Worm (Caenorhabditis elegans) whole organism, L3 larva: ENCODE results near the gene mrpl-41.
A peak's percentile ranks its signal among the peaks of the same experiment; 100 is the strongest.

ENCODE experiments used
- R02D3.7 ChIP-seq: fragments of 150-350 bp; optimal IDR thresholded peaks from 2 replicates; lab custom pipeline; 2014; ENCODE audit warnings: missing biosample characterization, missing genetic modification characterization
- ZK546.5 ChIP-seq: sonication (generic microtip); optimal IDR thresholded peaks from 2 replicates; lab custom pipeline; 2017; ENCODE audit warnings: missing biosample characterization, missing genetic modification characterization
- aly-2 ChIP-seq: fragments of 150-350 bp; optimal IDR thresholded peaks from 2 replicates; lab custom pipeline; 2014; ENCODE audit warnings: missing biosample characterization, missing genetic modification characterization
- ama-1 ChIP-seq: fragments of 150-350 bp; optimal IDR thresholded peaks from 2 replicates; lab custom pipeline; 2018
- ceh-16 ChIP-seq: sonication (generic microtip); optimal IDR thresholded peaks from 2 replicates; lab custom pipeline; 2017; ENCODE audit warnings: missing biosample characterization, missing genetic modification characterization
- ceh-82 ChIP-seq: fragments of 150-350 bp; optimal IDR thresholded peaks from 2 replicates; lab custom pipeline; 2014; ENCODE audit warnings: missing biosample characterization, missing genetic modification characterization
- ceh-9 ChIP-seq: sonication (generic microtip); optimal IDR thresholded peaks from 2 replicates; lab custom pipeline; 2018; ENCODE audit warnings: missing biosample characterization, missing genetic modification characterization
- daf-12 ChIP-seq: fragments of 150-350 bp; optimal IDR thresholded peaks from 2 replicates; lab custom pipeline; 2014; ENCODE audit warnings: missing biosample characterization, missing genetic modification reagents, missing genetic modification characterization
- egl-27 ChIP-seq: sonication (generic microtip); optimal IDR thresholded peaks from 4 replicates; lab custom pipeline; 2017; ENCODE audit warnings: missing biosample characterization, missing genetic modification reagents, missing genetic modification characterization
- elt-1 ChIP-seq: fragments of 150-350 bp; optimal IDR thresholded peaks from 2 replicates; lab custom pipeline; 2014; ENCODE audit warnings: missing biosample characterization, missing genetic modification characterization
- elt-2 ChIP-seq: sonication (generic microtip); optimal IDR thresholded peaks from 2 replicates; lab custom pipeline; 2016; ENCODE audit warnings: missing genetic modification reagents, mild to moderate bottlenecking, missing genetic modification characterization, missing compliant biosample characterization
- eor-1 ChIP-seq, 2 experiments: fragments of 150-350 bp; optimal IDR thresholded peaks; 2 replicates each; lab custom pipeline; 2014 to 2018; ENCODE audit warnings: missing biosample characterization in 2 of 2, missing genetic modification characterization in 2 of 2
- fkh-10 ChIP-seq: sonication (generic microtip); optimal IDR thresholded peaks from 2 replicates; lab custom pipeline; 2017; ENCODE audit warnings: missing biosample characterization, missing genetic modification reagents, missing genetic modification characterization
- fkh-2 ChIP-seq: fragments of 150-350 bp; optimal IDR thresholded peaks from 2 replicates; lab custom pipeline; 2014; ENCODE audit warnings: missing biosample characterization, missing genetic modification reagents, missing genetic modification characterization
- fos-1 ChIP-seq: fragments of 150-350 bp; optimal IDR thresholded peaks from 2 replicates; lab custom pipeline; 2014; ENCODE audit warnings: missing biosample characterization, missing genetic modification characterization
- hmg-11 ChIP-seq: sonication (generic microtip); optimal IDR thresholded peaks from 2 replicates; lab custom pipeline; 2016; ENCODE audit warnings: missing genetic modification characterization, missing compliant biosample characterization
- jun-1 ChIP-seq: fragments of 150-350 bp; optimal IDR thresholded peaks from 2 replicates; lab custom pipeline; 2014; ENCODE audit warnings: missing biosample characterization, missing genetic modification reagents, missing genetic modification characterization
- lin-15B ChIP-seq: fragments of 150-350 bp; optimal IDR thresholded peaks from 2 replicates; lab custom pipeline; 2014; ENCODE audit warnings: missing biosample characterization, missing genetic modification characterization
- lsy-12 ChIP-seq: sonication (generic microtip); optimal IDR thresholded peaks from 2 replicates; lab custom pipeline; 2016; ENCODE audit warnings: mild to moderate bottlenecking, missing genetic modification characterization, missing compliant biosample characterization
- mdl-1 ChIP-seq: fragments of 150-350 bp; optimal IDR thresholded peaks from 2 replicates; lab custom pipeline; 2014; ENCODE audit warnings: missing biosample characterization, missing genetic modification characterization
- mml-1 ChIP-seq: fragments of 150-350 bp; sonication (generic microtip); optimal IDR thresholded peaks from 3 replicates; lab custom pipeline; 2014; ENCODE audit warnings: missing biosample characterization, missing genetic modification characterization
- nfya-1 ChIP-seq: sonication (generic microtip); optimal IDR thresholded peaks from 2 replicates; lab custom pipeline; 2017; ENCODE audit warnings: missing genetic modification characterization, mild to moderate bottlenecking, missing compliant biosample characterization, antibody characterized with exemption, moderate library complexity; ENCODE audit not compliant: insufficient read depth
- nhr-11 ChIP-seq: fragments of 150-350 bp; optimal IDR thresholded peaks from 2 replicates; lab custom pipeline; 2014; ENCODE audit warnings: missing biosample characterization, missing genetic modification characterization
- nhr-12 ChIP-seq: fragments of 150-350 bp; optimal IDR thresholded peaks from 2 replicates; lab custom pipeline; 2014; ENCODE audit warnings: missing biosample characterization, missing genetic modification characterization
- nhr-23 ChIP-seq: fragments of 150-350 bp; optimal IDR thresholded peaks from 2 replicates; lab custom pipeline; 2014; ENCODE audit warnings: missing biosample characterization, missing genetic modification reagents, missing genetic modification characterization
- nhr-237 ChIP-seq: fragments of 150-350 bp; optimal IDR thresholded peaks from 2 replicates; lab custom pipeline; 2014; ENCODE audit warnings: missing biosample characterization, missing genetic modification characterization
- nhr-25 ChIP-seq: sonication (generic microtip); optimal IDR thresholded peaks from 2 replicates; lab custom pipeline; 2017; ENCODE audit warnings: missing biosample characterization, missing genetic modification characterization
- nhr-28 ChIP-seq: fragments of 150-350 bp; optimal IDR thresholded peaks from 2 replicates; lab custom pipeline; 2014; ENCODE audit warnings: missing biosample characterization, missing genetic modification characterization
- nhr-43 ChIP-seq: sonication (generic microtip); optimal IDR thresholded peaks from 2 replicates; lab custom pipeline; 2016; ENCODE audit warnings: mild to moderate bottlenecking, missing genetic modification characterization, missing compliant biosample characterization; ENCODE audit not compliant: poor library complexity, severe bottlenecking
- nhr-67 ChIP-seq: fragments of 150-350 bp; optimal IDR thresholded peaks from 2 replicates; lab custom pipeline; 2014; ENCODE audit warnings: missing biosample characterization, missing genetic modification characterization
- nhr-76 ChIP-seq: fragments of 150-350 bp; sonication (generic microtip); optimal IDR thresholded peaks from 5 replicates; lab custom pipeline; 2014; ENCODE audit warnings: missing biosample characterization, missing genetic modification characterization
- nhr-77 ChIP-seq: fragments of 150-350 bp; optimal IDR thresholded peaks from 2 replicates; lab custom pipeline; 2014; ENCODE audit warnings: missing biosample characterization, missing genetic modification characterization
- pqm-1 ChIP-seq: fragments of 150-350 bp; optimal IDR thresholded peaks from 2 replicates; lab custom pipeline; 2017; ENCODE audit warnings: missing biosample characterization, missing genetic modification characterization, inconsistent platforms
- sea-2 ChIP-seq: fragments of 150-350 bp; sonication (generic microtip); optimal IDR thresholded peaks from 4 replicates; lab custom pipeline; 2014; ENCODE audit warnings: missing biosample characterization, missing genetic modification reagents, missing genetic modification characterization
- skn-1 ChIP-seq: fragments of 150-350 bp; optimal IDR thresholded peaks from 2 replicates; lab custom pipeline; 2014; ENCODE audit warnings: missing biosample characterization, missing genetic modification characterization
- snpc-4 ChIP-seq: fragments of 150-350 bp; optimal IDR thresholded peaks from 2 replicates; lab custom pipeline; 2014; ENCODE audit warnings: missing biosample characterization, missing genetic modification characterization
- tbx-2 ChIP-seq: sonication (generic microtip); optimal IDR thresholded peaks from 2 replicates; lab custom pipeline; 2016; ENCODE audit warnings: mild to moderate bottlenecking, missing genetic modification characterization, missing compliant biosample characterization
- unc-39 ChIP-seq: sonication (generic microtip); optimal IDR thresholded peaks from 4 replicates; lab custom pipeline; 2017; ENCODE audit warnings: missing biosample characterization, missing genetic modification characterization
- unc-62 ChIP-seq: fragments of 150-350 bp; sonication (generic microtip); optimal IDR thresholded peaks from 4 replicates; lab custom pipeline; 2014; ENCODE audit warnings: missing biosample characterization, missing genetic modification reagents, missing genetic modification characterization
- zag-1 ChIP-seq: fragments of 150-350 bp; optimal IDR thresholded peaks from 2 replicates; lab custom pipeline; 2014; ENCODE audit warnings: missing biosample characterization, missing genetic modification characterization
- ztf-11 ChIP-seq: fragments of 150-350 bp; optimal IDR thresholded peaks from 2 replicates; lab custom pipeline; 2014; ENCODE audit warnings: missing biosample characterization, missing genetic modification characterization
- ztf-4 ChIP-seq: fragments of 150-350 bp; optimal IDR thresholded peaks from 2 replicates; lab custom pipeline; 2014; ENCODE audit warnings: missing biosample characterization, missing genetic modification characterization

mrpl-41 gene

DNA sequence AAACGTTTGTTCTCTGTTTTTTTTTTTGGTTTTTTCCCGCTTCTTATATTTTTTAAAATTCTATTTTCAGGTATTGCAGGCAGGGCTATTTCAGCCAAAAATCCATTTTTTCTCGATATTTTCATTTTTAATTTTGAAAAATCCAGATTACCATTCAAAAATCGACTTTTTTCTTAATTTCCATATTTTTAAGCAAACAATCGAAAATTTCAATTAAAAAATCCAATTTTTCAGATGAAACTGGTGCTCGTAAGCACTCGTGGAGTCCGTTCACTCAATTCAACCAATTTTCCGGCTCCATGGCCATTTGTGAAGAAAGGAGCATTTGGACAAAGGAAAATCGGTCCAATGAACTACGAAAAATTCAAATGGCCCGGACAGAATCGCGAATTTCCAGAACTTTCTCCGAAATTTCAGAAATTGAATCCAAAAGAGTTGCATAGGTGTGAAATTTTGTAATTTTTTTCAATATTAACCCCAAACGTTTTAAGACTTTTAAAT is at the start of gene mrpl-41:
TSS of gene mrpl-41 (plus strand) at position 235 of the 501 bp plus-strand sequence.
- TF ChIP-seq mml-1 (tag; lab: Kevin White, UChicago) (no peak), egl-27 (no peak), nhr-12 (tag; lab: Kevin White, UChicago) (no peak), eor-1 (tag; optimal IDR thresholded peaks at IDR 0.05; lab: Kevin White, UChicago) (no peak), ZK546.5 (tag; lab: Kevin White, UChicago) (no peak), fkh-2 (tag; lab: Kevin White, UChicago) (no peak), nhr-25 (tag; lab: Kevin White, UChicago) (no peak), hmg-11 (tag; lab: Kevin White, UChicago) (no peak), nhr-77 (tag; lab: Kevin White, UChicago) (no peak), ama-1 (lab: Kevin White, UChicago) (peak; percentile 17), lsy-12 (peak; percentile 7), pqm-1 (tag; lab: Kevin White, UChicago) (no peak), skn-1 (tag; lab: Kevin White, UChicago) (no peak), tbx-2 (no peak), nhr-43 (tag; lab: Kevin White, UChicago) (peak; percentile 48), elt-2 (peak; percentile 4)

DNA sequence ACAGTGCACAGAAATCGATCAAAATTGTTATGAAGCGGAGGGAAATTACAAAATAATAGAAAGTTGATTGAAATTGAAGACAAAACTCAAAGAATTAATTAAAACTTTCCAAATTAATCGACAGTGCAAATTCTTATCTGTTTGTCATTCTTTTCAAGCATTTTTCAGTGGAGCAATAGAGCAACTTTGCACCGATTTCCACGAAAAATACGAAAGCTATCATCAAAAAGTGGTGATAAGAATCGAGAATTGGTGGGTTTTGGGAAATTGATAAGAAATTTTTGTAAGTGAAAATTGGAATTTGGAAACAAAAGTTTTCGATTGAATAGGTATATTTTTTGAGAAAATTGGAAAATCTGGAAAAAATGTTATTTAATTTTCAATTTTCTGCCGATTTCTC is 48.7 kb upstream of the mrpl-41 start:
- TF ChIP-seq pqm-1 (tag; lab: Kevin White, UChicago) (peak; percentile 100), ztf-11 (tag; lab: Kevin White, UChicago) (no peak), skn-1 (tag; lab: Kevin White, UChicago) (peak; percentile 75), nhr-77 (tag; lab: Kevin White, UChicago) (no peak), R02D3.7 (tag; lab: Kevin White, UChicago) (no peak), lin-15B (tag; lab: Kevin White, UChicago) (no peak), aly-2 (tag; lab: Kevin White, UChicago) (no peak), egl-27 (no peak), nhr-76 (tag; lab: Kevin White, UChicago) (no peak), elt-2 (peak; percentile 92), jun-1 (tag; lab: Kevin White, UChicago) (no peak), sea-2 (GFP tag; lab: Kevin White, UChicago) (no peak), nhr-237 (tag; lab: Kevin White, UChicago) (no peak), nhr-23 (tag; lab: Kevin White, UChicago) (no peak), ceh-82 (tag; lab: Kevin White, UChicago) (no peak), snpc-4 (tag; lab: Kevin White, UChicago) (no peak)

DNA sequence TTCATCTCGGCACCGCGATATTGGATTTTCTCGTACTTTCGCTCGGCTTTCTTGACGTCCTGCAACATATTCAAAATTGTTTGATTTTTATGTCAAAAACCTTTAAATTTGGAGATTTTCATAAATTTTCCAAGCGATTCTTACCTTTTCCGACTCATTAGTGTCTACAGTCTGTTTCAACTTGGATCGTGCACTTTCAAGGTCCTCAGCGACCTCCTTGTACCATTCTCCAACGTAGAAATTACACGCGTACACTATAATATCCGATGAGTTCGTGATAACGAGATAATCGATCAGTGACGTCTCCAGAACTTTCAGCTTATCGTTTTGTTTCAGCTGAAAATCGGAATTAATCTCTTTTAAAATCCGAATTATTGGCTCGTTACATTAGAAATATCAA is 41.0 kb upstream of the mrpl-41 start:
- TF ChIP-seq elt-1 (tag; lab: Kevin White, UChicago) = no peak
- no peak for TF ChIP-seq snpc-4 (tag; lab: Kevin White, UChicago)
- no peak for TF ChIP-seq nhr-43 (tag; lab: Kevin White, UChicago)
- no peak for TF ChIP-seq fkh-10
- no peak for TF ChIP-seq unc-62 (GFP tag; lab: Kevin White, UChicago)
- TF ChIP-seq ztf-4 (tag; lab: Kevin White, UChicago) = no peak
- no peak for TF ChIP-seq nhr-67 (tag; lab: Kevin White, UChicago)
- TF ChIP-seq nhr-76 (tag; lab: Kevin White, UChicago) = no peak
- no peak for TF ChIP-seq fos-1 (tag; lab: Kevin White, UChicago)
- no peak for TF ChIP-seq R02D3.7 (tag; lab: Kevin White, UChicago)
- no peak for TF ChIP-seq nhr-12 (tag; lab: Kevin White, UChicago)

DNA sequence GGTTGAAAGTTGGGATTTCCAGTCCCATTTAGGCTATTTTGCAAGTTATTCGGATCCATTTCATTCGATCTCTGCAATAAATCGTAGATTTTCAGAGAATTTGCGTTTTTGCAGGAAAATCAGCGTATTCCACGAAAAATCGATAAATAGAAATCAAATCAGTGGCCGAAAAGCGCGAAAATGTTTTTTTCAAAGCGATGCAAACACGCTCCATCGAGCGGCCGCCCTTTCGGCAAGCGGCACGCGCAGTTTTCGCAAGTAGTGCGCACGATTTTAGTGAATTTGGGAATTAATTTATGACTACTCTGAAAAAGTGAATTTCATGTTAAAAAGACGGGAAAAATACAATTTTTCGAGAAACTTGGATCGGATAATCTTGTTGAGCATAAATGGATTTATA is 33.6 kb upstream of the mrpl-41 start:
- TF ChIP-seq tbx-2 (peak; percentile 88), sea-2 (GFP tag; lab: Kevin White, UChicago) (no peak), fos-1 (tag; lab: Kevin White, UChicago) (no peak), ztf-11 (tag; lab: Kevin White, UChicago) (no peak), nhr-23 (tag; lab: Kevin White, UChicago) (peak; percentile 93), nhr-77 (tag; lab: Kevin White, UChicago) (peak; percentile 87), snpc-4 (tag; lab: Kevin White, UChicago) (peak; percentile 95), R02D3.7 (tag; lab: Kevin White, UChicago) (peak; percentile 92), ceh-16 (tag; lab: Kevin White, UChicago) (peak; percentile 5), mdl-1 (tag; lab: Kevin White, UChicago) (no peak), zag-1 (tag; lab: Kevin White, UChicago) (peak; percentile 19), nfya-1 (tag; lab: Kevin White, UChicago) (peak; percentile 93), aly-2 (tag; lab: Kevin White, UChicago) (peak; percentile 59), nhr-11 (tag; lab: Kevin White, UChicago) (peak; percentile 54), elt-2 (peak; percentile 78), lin-15B (tag; lab: Kevin White, UChicago) (peak; percentile 98), ceh-82 (tag; lab: Kevin White, UChicago) (peak; percentile 92), fkh-10 (peak; percentile 91), nhr-76 (tag; lab: Kevin White, UChicago) (peak; percentile 81), pqm-1 (tag; lab: Kevin White, UChicago) (peak; percentile 99), jun-1 (tag; lab: Kevin White, UChicago) (peak; percentile 84), nhr-237 (tag; lab: Kevin White, UChicago) (no peak), ztf-4 (tag; lab: Kevin White, UChicago) (no peak), daf-12 (tag; lab: Kevin White, UChicago) (no peak), elt-1 (tag; lab: Kevin White, UChicago) (peak; percentile 62), ceh-9 (tag; lab: Kevin White, UChicago) (no peak), nhr-25 (tag; lab: Kevin White, UChicago) (peak; percentile 91), nhr-28 (tag; lab: Kevin White, UChicago) (no peak), eor-1 (tag; optimal IDR thresholded peaks at IDR 0.05; lab: Kevin White, UChicago) (no peak), unc-62 (GFP tag; lab: Kevin White, UChicago) (peak; percentile 30), egl-27 (peak; percentile 57), unc-39 (tag; lab: Kevin White, UChicago) (no peak), nhr-12 (tag; lab: Kevin White, UChicago) (no peak), hmg-11 (tag; lab: Kevin White, UChicago) (peak; percentile 97)
